Fruit fly (Drosophila melanogaster): Measurements from ENCODE around the gene Smr.

DNA sequence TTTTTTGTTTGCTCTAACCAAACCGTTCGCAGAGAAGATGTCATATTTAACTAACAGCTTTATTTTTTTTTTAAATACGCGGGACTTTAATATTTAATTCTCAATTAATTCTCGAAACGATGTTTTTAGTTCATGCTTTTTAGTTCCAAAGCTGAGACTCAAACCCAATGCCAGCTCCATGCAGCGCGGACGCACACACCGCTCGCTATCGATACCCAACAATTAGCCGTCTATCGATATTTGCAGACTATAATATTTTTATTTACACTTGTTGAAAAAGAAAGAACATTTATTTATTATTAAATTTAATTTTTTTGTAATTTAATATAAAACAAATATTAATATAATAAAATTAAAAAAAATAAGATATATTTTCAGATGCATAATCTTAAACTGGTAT lies 22.2 kb upstream of the Smr start:
- no peak for TF ChIP-seq foxo (GFP tag; optimal IDR thresholded peaks at IDR 0.05)
- TF ChIP-seq usp (GFP tag; optimal IDR thresholded peaks at IDR 0.05), result no peak
- TF ChIP-seq CG9705 (GFP tag; optimal IDR thresholded peaks at IDR 0.05), result no peak
- peak; percentile 51 for TF ChIP-seq Myc (optimal IDR thresholded peaks at IDR 0.05)
- TF ChIP-seq dl (GFP tag; optimal IDR thresholded peaks at IDR 0.05; ENCODE audit: insufficient read depth in 1 of 2, partially characterized antibody in 2 of 2), result no peak
- TF ChIP-seq fru (GFP tag; optimal IDR thresholded peaks at IDR 0.05), result no peak
- TF ChIP-seq Rel (GFP tag; optimal IDR thresholded peaks at IDR 0.05), result no peak
- no peak for TF ChIP-seq Rel (tag; optimal IDR thresholded peaks at IDR 0.05)
- no peak for TF ChIP-seq h (GFP tag; optimal IDR thresholded peaks at IDR 0.05)
- TF ChIP-seq psq (GFP tag; optimal IDR thresholded peaks at IDR 0.05), result no peak
- TF ChIP-seq lola (GFP tag; optimal IDR thresholded peaks at IDR 0.05), result no peak
- TF ChIP-seq Hnf4 (GFP tag; optimal IDR thresholded peaks at IDR 0.05), result no peak
- no peak for TF ChIP-seq br (GFP tag; optimal IDR thresholded peaks at IDR 0.05)
- no peak for TF ChIP-seq GATAd (GFP tag; optimal IDR thresholded peaks at IDR 0.05)

All from whole organism, wandering third instar larva.